Fruit fly (Drosophila melanogaster) whole organism, prepupa: ENCODE data around the gene CG46193.
"Not testable (repeated sequence)": the region's sequence is repeated elsewhere in the genome, so short reads cannot be mapped to it uniquely, and the experiment has no call there.

ENCODE experiments used
- CG11902 ChIP-seq: fragments of 200-800 bp; sonication (Bioruptor generic); optimal IDR thresholded peaks from 3 replicates; lab custom pipeline; 2016; ENCODE audit warnings: missing biosample characterization, missing genetic modification characterization
- CG32006 ChIP-seq: fragments of 200-800 bp; sonication (Bioruptor generic); optimal IDR thresholded peaks from 3 replicates; lab custom pipeline; 2017; ENCODE audit warnings: missing biosample characterization, mild to moderate bottlenecking, missing genetic modification characterization
- CG3919 ChIP-seq: fragments of 200-800 bp; sonication (Bioruptor generic); optimal IDR thresholded peaks from 3 replicates; lab custom pipeline; 2016; ENCODE audit warnings: missing biosample characterization, missing genetic modification characterization
- CG6808 ChIP-seq: fragments of 200-800 bp; sonication (Bioruptor generic); optimal IDR thresholded peaks from 3 replicates; lab custom pipeline; 2017; ENCODE audit warnings: missing biosample characterization, missing genetic modification characterization, mild to moderate bottlenecking, moderate library complexity, missing genetic modification reagents
- CG6854 ChIP-seq: fragments of 200-800 bp; sonication (Bioruptor generic); optimal IDR thresholded peaks from 2 replicates; lab custom pipeline; 2017; ENCODE audit warnings: missing biosample characterization, mild to moderate bottlenecking, missing genetic modification characterization
- CG8319 ChIP-seq: fragments of 200-800 bp; sonication (Bioruptor generic); optimal IDR thresholded peaks from 3 replicates; lab custom pipeline; 2016; ENCODE audit warnings: missing biosample characterization, missing genetic modification characterization
- Met ChIP-seq: fragments of 200-800 bp; sonication (Bioruptor generic); optimal IDR thresholded peaks from 3 replicates; lab custom pipeline; 2016; ENCODE audit warnings: missing biosample characterization, missing genetic modification characterization
- Sox14 ChIP-seq: fragments of 200-800 bp; sonication (Bioruptor generic); optimal IDR thresholded peaks from 3 replicates; lab custom pipeline; 2016; ENCODE audit warnings: missing biosample characterization, missing genetic modification characterization
- achi ChIP-seq: fragments of 200-800 bp; sonication (Bioruptor generic); optimal IDR thresholded peaks from 3 replicates; lab custom pipeline; 2016; ENCODE audit warnings: missing biosample characterization, missing genetic modification characterization
- cyc ChIP-seq: fragments of 200-800 bp; sonication (Bioruptor generic); optimal IDR thresholded peaks from 3 replicates; lab custom pipeline; 2016; ENCODE audit warnings: missing biosample characterization, missing genetic modification characterization
- dac ChIP-seq: fragments of 200-800 bp; sonication (Bioruptor generic); optimal IDR thresholded peaks from 2 replicates; lab custom pipeline; 2017; ENCODE audit warnings: missing biosample characterization, mild to moderate bottlenecking, missing genetic modification characterization
- eg ChIP-seq: fragments of 200-800 bp; sonication (Bioruptor generic); IDR thresholded peaks from 3 replicates; pipeline ENCODE4 v1.3.6; 2022; ENCODE audit warnings: missing biosample characterization, missing genetic modification characterization
- fd85E ChIP-seq: fragments of 200-800 bp; sonication (Bioruptor generic); optimal IDR thresholded peaks from 3 replicates; lab custom pipeline; 2016; ENCODE audit warnings: missing biosample characterization, missing genetic modification characterization

The CG46193 gene

DNA sequence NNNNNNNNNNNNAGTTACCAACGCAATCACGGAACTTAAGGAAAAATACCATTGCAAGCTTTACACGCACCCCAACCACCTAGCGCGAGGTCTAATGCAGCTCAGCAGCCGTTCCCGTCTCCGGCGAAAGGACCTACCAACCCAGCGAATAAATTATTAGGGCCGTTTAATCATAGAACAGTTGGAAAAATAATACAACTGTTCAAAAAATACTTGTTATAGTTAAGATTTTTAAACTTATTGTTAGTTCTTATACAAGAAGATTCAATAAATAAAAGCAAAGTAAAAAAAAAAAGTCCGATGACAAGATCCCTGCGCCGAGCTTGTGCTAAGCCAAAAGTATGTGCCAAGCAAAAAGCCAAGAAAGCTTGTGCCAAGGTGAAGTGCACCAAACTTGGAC is at the start of gene CG46193:
TSS of gene CG46193 (plus strand) at position 301 of the 400 bp plus-strand sequence.
- TF ChIP-seq achi (GFP tag; lab: Kevin White, UChicago); fd85E (GFP tag; lab: Kevin White, UChicago); CG8319: not testable (repeated sequence)

- TF ChIP-seq CG11902, CG3919, CG6808 (GFP tag; lab: Kevin White, UChicago): not testable (repeated sequence)
These were observed 47.2 kb upstream of the CG46193 start, which contains the start of gene CG46191 for dm6 chrY:3215755-3216154. Gene CG46191 (minus strand): TSS chrY:3215855.

- TF ChIP-seq dac (GFP tag; lab: Kevin White, UChicago); CG6854; CG32006 (GFP tag; lab: Kevin White, UChicago): not testable (repeated sequence)
These were observed 9.7 kb upstream of the CG46193 start, which contains the start of gene CG46192 for dm6 chrY:3253257-3253656. Gene CG46192 (minus strand): TSS chrY:3253357.

DNA sequence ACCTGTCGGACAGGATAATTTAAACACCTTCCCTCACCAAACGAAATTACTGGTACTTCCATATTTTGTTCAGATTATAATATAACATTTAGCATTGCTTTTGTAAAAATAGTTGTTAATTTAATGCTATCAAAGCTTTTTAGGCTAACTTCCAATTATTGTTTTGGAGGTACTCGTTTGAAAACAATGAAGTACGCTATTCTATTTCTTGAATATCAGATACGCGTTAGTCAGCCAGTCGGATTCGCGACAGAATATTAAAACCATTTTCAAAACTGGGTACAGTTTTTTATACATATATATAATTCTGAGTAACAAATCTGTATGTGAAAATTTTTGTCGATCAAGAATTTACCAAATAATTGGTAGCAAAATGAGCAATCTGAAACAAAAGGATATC is 21.7 kb downstream of the CG46193 start, which contains the start of gene Mst77Y-4:
TSS of gene Mst77Y-4 (plus strand) at position 301 of the 400 bp plus-strand sequence.
- not testable (repeated sequence) for TF ChIP-seq CG6808 (GFP tag; lab: Kevin White, UChicago); cyc (GFP tag; lab: Kevin White, UChicago); eg (GFP tag; lab: Robert Waterston, UW)

DNA sequence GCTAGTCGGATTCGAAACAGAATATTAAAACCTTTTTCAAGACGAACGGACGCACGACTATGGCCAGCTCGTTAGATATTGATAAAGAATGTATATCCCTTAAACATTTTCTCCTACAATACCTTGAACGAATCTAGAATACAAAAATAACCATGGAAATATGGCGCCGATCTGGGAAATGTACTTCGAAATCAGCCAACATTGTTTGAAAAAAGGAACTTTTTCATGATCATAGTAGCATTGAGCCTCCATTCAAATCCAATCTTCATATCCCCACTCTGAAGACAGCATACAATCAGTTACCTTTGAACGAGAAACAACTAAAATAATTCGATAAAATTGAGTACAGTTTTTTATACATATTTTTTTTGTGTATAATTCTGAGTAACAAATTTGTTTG is 25.9 kb downstream of the CG46193 start, which contains the start of gene CG45764:
TSS of gene CG45764 (plus strand) at position 301 of the 400 bp plus-strand sequence.
- TF ChIP-seq Met; fd85E (GFP tag; lab: Kevin White, UChicago); Sox14 (GFP tag; lab: Kevin White, UChicago): not testable (repeated sequence)
- TF ChIP-seq, all 60 proteins: peak for 0; not testable (repeated sequence) for 60
